Worm (Caenorhabditis elegans): ENCODE measurements around the gene ZK1058.3.

DNA sequence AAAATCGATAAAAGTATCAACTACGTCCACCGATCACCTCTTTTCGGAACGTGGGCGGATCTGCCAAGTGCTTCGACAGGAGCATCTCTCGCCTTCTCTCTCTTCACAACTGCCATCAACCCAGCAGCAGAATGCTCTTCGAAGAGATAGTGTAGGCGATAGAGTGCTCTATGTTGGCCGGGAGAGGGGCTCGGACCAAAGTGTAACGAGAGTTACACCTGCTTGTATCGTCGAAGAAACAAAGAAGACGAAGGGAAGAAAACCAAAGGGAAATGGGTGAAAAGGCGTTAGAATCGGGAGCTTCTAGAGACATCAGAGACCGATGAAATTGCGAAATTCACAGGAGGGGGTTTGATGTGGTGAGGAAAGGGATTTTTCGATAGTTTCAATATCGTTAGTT is 3.8 kb upstream of the ZK1058.3 start:
- TF ChIP-seq nhr-12 (tag; optimal IDR thresholded peaks at IDR 0.05) (no peak), snpc-4 (tag; optimal IDR thresholded peaks at IDR 0.05) (no peak), unc-39 (tag; optimal IDR thresholded peaks at IDR 0.05) (no peak), mab-5 (tag; optimal IDR thresholded peaks at IDR 0.05) (no peak), nhr-2 (tag; optimal IDR thresholded peaks at IDR 0.05) (no peak), ceh-83 (GFP tag; optimal IDR thresholded peaks at IDR 0.05) (no peak), nhr-76 (tag; optimal IDR thresholded peaks at IDR 0.05) (no peak), lsy-2 (tag; optimal IDR thresholded peaks at IDR 0.05) (no peak), cnd-1 (tag; optimal IDR thresholded peaks at IDR 0.05) (peak; percentile 11), ces-1 (GFP tag; optimal IDR thresholded peaks at IDR 0.05) (no peak), flh-1 (GFP tag; optimal IDR thresholded peaks at IDR 0.05) (no peak), elt-1 (tag; optimal IDR thresholded peaks at IDR 0.05; ENCODE audit: borderline replicate concordance, insufficient read depth) (no peak)
